Fruit fly (Drosophila melanogaster) whole organism, embryonic: ENCODE results near the gene CG14442.

ENCODE experiments used
- Bgb ChIP-seq: fragments of 200-800 bp; sonication (Bioruptor generic); IDR thresholded peaks from 2 replicates; pipeline ENCODE4 v1.3.6; 2022; ENCODE audit warnings: missing biosample characterization, missing genetic modification characterization; ENCODE audit not compliant: partially characterized antibody
- CG10654 ChIP-seq: fragments of 200-800 bp; sonication (Bioruptor generic); optimal IDR thresholded peaks from 2 replicates; lab custom pipeline; 2016; ENCODE audit warnings: missing biosample characterization, missing genetic modification characterization
- CG10959 ChIP-seq: fragments of 200-800 bp; sonication (Bioruptor generic); IDR thresholded peaks from 2 replicates; pipeline ENCODE4 v1.3.6; 2022; ENCODE audit warnings: missing biosample characterization, missing genetic modification characterization
- CG11085 ChIP-seq: fragments of 200-800 bp; sonication (Bioruptor generic); IDR thresholded peaks from 2 replicates; pipeline ENCODE4 v1.3.6; 2022; ENCODE audit warnings: missing biosample characterization, missing genetic modification characterization
- CG11247 ChIP-seq: fragments of 200-800 bp; sonication (Bioruptor generic); IDR thresholded peaks from 2 replicates; pipeline ENCODE4 v1.3.6; 2022; ENCODE audit warnings: missing biosample characterization, missing genetic modification characterization
- CG11504 ChIP-seq: fragments of 200-800 bp; sonication (Bioruptor generic); optimal IDR thresholded peaks from 3 replicates; lab custom pipeline; 2019; ENCODE audit warnings: missing biosample characterization, mild to moderate bottlenecking, missing genetic modification characterization, moderate library complexity
- CG1603 ChIP-seq: fragments of 200-800 bp; sonication (Bioruptor generic); optimal IDR thresholded peaks from 2 replicates; lab custom pipeline; 2019; ENCODE audit warnings: missing biosample characterization, mild to moderate bottlenecking, missing genetic modification characterization, moderate library complexity
- CG17328 ChIP-seq: fragments of 200-800 bp; sonication (Bioruptor generic); IDR thresholded peaks from 2 replicates; pipeline ENCODE4 v1.3.6; 2022; ENCODE audit warnings: missing biosample characterization, missing genetic modification characterization
- CG17385 ChIP-seq: fragments of 200-800 bp; sonication (Bioruptor generic); optimal IDR thresholded peaks from 3 replicates; lab custom pipeline; 2018; ENCODE audit warnings: missing biosample characterization, mild to moderate bottlenecking, missing genetic modification characterization
- CG17802 ChIP-seq: fragments of 200-800 bp; sonication (Bioruptor generic); optimal IDR thresholded peaks from 2 replicates; lab custom pipeline; 2018; ENCODE audit warnings: missing biosample characterization, mild to moderate bottlenecking, missing genetic modification characterization, moderate library complexity
- CG1792 ChIP-seq: fragments of 200-800 bp; sonication (Bioruptor generic); optimal IDR thresholded peaks from 2 replicates; lab custom pipeline; 2016; ENCODE audit warnings: missing biosample characterization, missing genetic modification characterization
- CG2875 ChIP-seq: fragments of 200-800 bp; sonication (Bioruptor generic); optimal IDR thresholded peaks from 2 replicates; lab custom pipeline; 2017; ENCODE audit warnings: missing biosample characterization, mild to moderate bottlenecking, missing genetic modification characterization, missing genetic modification reagents
- CG31224 ChIP-seq: fragments of 200-800 bp; sonication (Bioruptor generic); IDR thresholded peaks from 2 replicates; pipeline ENCODE4 v1.3.6; 2022; ENCODE audit warnings: missing biosample characterization, missing genetic modification characterization
- CG4328 ChIP-seq: fragments of 200-800 bp; sonication (Bioruptor generic); optimal IDR thresholded peaks from 3 replicates; lab custom pipeline; 2017; ENCODE audit warnings: missing biosample characterization, missing genetic modification reagents, missing genetic modification characterization
- CG6813 ChIP-seq: fragments of 200-800 bp; sonication (Bioruptor generic); optimal IDR thresholded peaks from 2 replicates; lab custom pipeline; 2017; ENCODE audit warnings: missing biosample characterization, missing genetic modification characterization, mild to moderate bottlenecking, moderate library complexity, missing genetic modification reagents
- CG8290 ChIP-seq, 3 experiments: fragments of 200-800 bp; sonication (Bioruptor generic); optimal IDR thresholded peaks; 2 replicates each; lab custom pipeline; 2016 to 2019; ENCODE audit warnings: missing biosample characterization in 3 of 3, missing genetic modification characterization in 3 of 3, mild to moderate bottlenecking in 2 of 3, moderate library complexity in 1 of 3
- CG9932 ChIP-seq: fragments of 200-800 bp; sonication (Bioruptor generic); IDR thresholded peaks from 2 replicates; pipeline ENCODE4 v1.3.6; 2022; ENCODE audit warnings: missing biosample characterization, missing genetic modification characterization
- Dfd ChIP-seq, 2 experiments: fragments of >200 bp; optimal IDR thresholded peaks; 2 replicates each; lab custom pipeline; 2017; ENCODE audit warnings: missing biosample characterization in 2 of 2, missing genetic modification characterization in 2 of 2
- H15 ChIP-seq: fragments of 200-800 bp; sonication (Bioruptor generic); IDR thresholded peaks from 3 replicates; pipeline ENCODE4 v1.3.6; 2022; ENCODE audit warnings: missing biosample characterization, missing genetic modification characterization
- HLHmδ ChIP-seq: fragments of 200-800 bp; sonication (Bioruptor generic); optimal IDR thresholded peaks from 2 replicates; lab custom pipeline; 2018; ENCODE audit warnings: missing biosample characterization, mild to moderate bottlenecking, missing genetic modification characterization, moderate library complexity
- Hmx ChIP-seq: fragments of 200-800 bp; sonication (Bioruptor generic); optimal IDR thresholded peaks from 2 replicates; lab custom pipeline; 2016; ENCODE audit warnings: missing biosample characterization, missing genetic modification characterization
- Kr ChIP-seq: fragments of 200-800 bp; sonication (Bioruptor generic); optimal IDR thresholded peaks from 2 replicates; lab custom pipeline; 2017; ENCODE audit warnings: missing biosample characterization, mild to moderate bottlenecking, missing genetic modification characterization
- Lpt ChIP-seq: fragments of >200 bp; optimal IDR thresholded peaks from 2 replicates; lab custom pipeline; 2018; ENCODE audit warnings: missing biosample characterization, missing genetic modification characterization
- Max ChIP-seq: fragments of 200-800 bp; sonication (Bioruptor generic); optimal IDR thresholded peaks from 2 replicates; lab custom pipeline; 2016; ENCODE audit warnings: missing biosample characterization, mild to moderate bottlenecking, missing genetic modification characterization
- Med ChIP-seq: fragments of 200-800 bp; sonication (Bioruptor generic); peaks from one replicate; lab custom pipeline; 2016; ENCODE audit warnings: missing biosample characterization, missing genetic modification characterization, mild to moderate bottlenecking, inconsistent platforms, moderate library complexity
- Meics ChIP-seq: fragments of 200-800 bp; sonication (Bioruptor generic); optimal IDR thresholded peaks from 2 replicates; lab custom pipeline; 2017; ENCODE audit warnings: missing biosample characterization, mild to moderate bottlenecking, missing genetic modification characterization
- NC2β ChIP-seq: fragments of 200-800 bp; sonication (Bioruptor generic); optimal IDR thresholded peaks from 2 replicates; lab custom pipeline; 2016; ENCODE audit warnings: missing biosample characterization, missing genetic modification characterization
- Oaz ChIP-seq: fragments of 200-800 bp; sonication (Bioruptor generic); IDR thresholded peaks from 2 replicates; pipeline ENCODE4 v1.3.6; 2022; ENCODE audit warnings: missing biosample characterization, missing genetic modification characterization
- Rfx ChIP-seq: fragments of 200-800 bp; sonication (Bioruptor generic); IDR thresholded peaks from 2 replicates; pipeline ENCODE4 v1.3.6; 2022; ENCODE audit warnings: missing biosample characterization, missing genetic modification characterization
- Vsx1 ChIP-seq: fragments of 200-800 bp; sonication (Bioruptor generic); optimal IDR thresholded peaks from 2 replicates; lab custom pipeline; 2017; ENCODE audit warnings: missing biosample characterization, mild to moderate bottlenecking, missing genetic modification characterization, missing genetic modification reagents
- YL-1 ChIP-seq: fragments of 200-800 bp; sonication (Bioruptor generic); optimal IDR thresholded peaks from 3 replicates; lab custom pipeline; 2017; ENCODE audit warnings: missing biosample characterization, mild to moderate bottlenecking, missing genetic modification characterization
- ac ChIP-seq: fragments of 200-800 bp; sonication (Bioruptor generic); optimal IDR thresholded peaks from 3 replicates; lab custom pipeline; 2017; ENCODE audit warnings: missing biosample characterization, mild to moderate bottlenecking, missing genetic modification characterization
- ato ChIP-seq: fragments of 200-800 bp; sonication (Bioruptor generic); IDR thresholded peaks from 2 replicates; pipeline ENCODE4 v1.3.6; 2022; ENCODE audit warnings: missing biosample characterization, missing genetic modification characterization; ENCODE audit not compliant: partially characterized antibody
- bigmax ChIP-seq: fragments of 200-800 bp; sonication (Bioruptor generic); optimal IDR thresholded peaks from 2 replicates; lab custom pipeline; 2018; ENCODE audit warnings: missing biosample characterization, mild to moderate bottlenecking, missing genetic modification characterization
- cwo ChIP-seq: fragments of 200-800 bp; sonication (Bioruptor generic); optimal IDR thresholded peaks from 3 replicates; lab custom pipeline; 2017; ENCODE audit warnings: missing biosample characterization, missing genetic modification characterization, mild to moderate bottlenecking, moderate library complexity, missing genetic modification reagents
- fd102C ChIP-seq: fragments of 200-800 bp; sonication (Bioruptor generic); optimal IDR thresholded peaks from 2 replicates; lab custom pipeline; 2018; ENCODE audit warnings: missing biosample characterization, mild to moderate bottlenecking, missing genetic modification characterization, moderate library complexity
- grau ChIP-seq: fragments of 200-800 bp; optimal IDR thresholded peaks from 3 replicates; lab custom pipeline; 2019; ENCODE audit warnings: missing biosample characterization, mild to moderate bottlenecking, missing genetic modification characterization, moderate library complexity
- gro ChIP-seq: fragments of 200-800 bp; sonication (Bioruptor generic); optimal IDR thresholded peaks from 2 replicates; lab custom pipeline; 2016; ENCODE audit warnings: missing biosample characterization, missing genetic modification characterization
- hbn ChIP-seq: fragments of 200-800 bp; sonication (Bioruptor generic); IDR thresholded peaks from 2 replicates; pipeline ENCODE4 v1.3.6; 2022; ENCODE audit warnings: missing biosample characterization, missing genetic modification characterization; ENCODE audit not compliant: partially characterized antibody
- mam ChIP-seq: fragments of 200-800 bp; sonication (Bioruptor generic); optimal IDR thresholded peaks from 3 replicates; lab custom pipeline; 2016; ENCODE audit warnings: missing biosample characterization, missing genetic modification characterization
- nmo ChIP-seq: fragments of 200-800 bp; sonication (Bioruptor generic); optimal IDR thresholded peaks from 2 replicates; lab custom pipeline; 2018; ENCODE audit warnings: missing biosample characterization, mild to moderate bottlenecking, missing genetic modification characterization, moderate library complexity
- odd ChIP-seq: fragments of 200-800 bp; sonication (Bioruptor generic); optimal IDR thresholded peaks from 2 replicates; lab custom pipeline; 2017; ENCODE audit warnings: missing biosample characterization, mild to moderate bottlenecking, missing genetic modification characterization
- pfk ChIP-seq: fragments of 200-800 bp; sonication (Bioruptor generic); optimal IDR thresholded peaks from 2 replicates; lab custom pipeline; 2018; ENCODE audit warnings: missing biosample characterization, mild to moderate bottlenecking, missing genetic modification characterization, moderate library complexity
- prd ChIP-seq, 3 experiments: fragments of >200 bp in 2 of 3; fragments of 200-800 bp in 1 of 3; sonication (Bioruptor generic) in 1 of 3; optimal IDR thresholded peaks in 2 of 3; IDR thresholded peaks in 1 of 3; 2 replicates in 2 of 3; 3 replicates in 1 of 3; pipeline versions ENCODE4 v1.3.6 to Lab custom; 2017 to 2022; ENCODE audit warnings: missing biosample characterization in 1 of 3, missing genetic modification characterization in 1 of 3
- pros ChIP-seq: fragments of 200-800 bp; sonication (Bioruptor generic); optimal IDR thresholded peaks from 3 replicates; lab custom pipeline; 2019; ENCODE audit warnings: missing biosample characterization, mild to moderate bottlenecking, missing genetic modification characterization, moderate library complexity
- tgo ChIP-seq: fragments of 200-800 bp; sonication (Bioruptor generic); IDR thresholded peaks from 3 replicates; pipeline ENCODE4 v1.3.6; 2022; ENCODE audit warnings: missing biosample characterization, missing genetic modification characterization
- tna ChIP-seq: fragments of 200-800 bp; sonication (Bioruptor generic); IDR thresholded peaks from 2 replicates; pipeline ENCODE4 v1.3.6; 2022; ENCODE audit warnings: missing biosample characterization, missing genetic modification characterization; ENCODE audit not compliant: partially characterized antibody
- vfl ChIP-seq: fragments of 200-800 bp; sonication (Bioruptor generic); optimal IDR thresholded peaks from 2 replicates; lab custom pipeline; 2016; ENCODE audit warnings: missing biosample characterization, missing genetic modification characterization

Gene CG14442

dm6 chrX:6699255-6699885 is 4.6 kb upstream of the CG14442 start, which contains the start of gene CG14441 (continued):
- TF ChIP-seq Max (GFP tag; lab: Kevin White, UChicago) (peak; percentile 43), NC2β (no peak), bigmax (GFP tag; lab: Kevin White, UChicago) (no peak), pros (no peak), prd (optimal IDR thresholded peaks at IDR 0.05; lab: Kevin White, UChicago) (no peak), prd (GFP tag; IDR thresholded peaks at IDR 0.05; lab: Robert Waterston, UW) (no peak), odd (GFP tag; lab: Kevin White, UChicago) (peak; percentile 73), CG17802 (tag; lab: Kevin White, UChicago) (no peak), CG31224 (GFP tag; lab: Robert Waterston, UW) (0 out of 2 replicates have a peak, but pooled peaks have one; percentile 17), grau (tag; lab: Kevin White, UChicago) (peak; percentile 65), mam (peak; percentile 37), vfl (GFP tag; lab: Kevin White, UChicago) (peak; percentile 34), CG17385 (peak; percentile 57), Meics (GFP tag; lab: Kevin White, UChicago) (peak; percentile 65), Hmx (GFP tag; lab: Kevin White, UChicago) (no peak), Vsx1 (GFP tag; lab: Kevin White, UChicago) (no peak), CG10654 (no peak), pfk (GFP tag; lab: Kevin White, UChicago) (peak; percentile 65), HLHmδ (GFP tag; lab: Kevin White, UChicago) (peak; percentile 42), Oaz (GFP tag; lab: Robert Waterston, UW) (no peak), CG10959 (GFP tag; lab: Robert Waterston, UW) (no peak), CG1603 (peak; percentile 32), Kr (GFP tag; lab: Kevin White, UChicago) (no peak), CG8290 (GFP tag; optimal IDR thresholded peaks at IDR 0.05; lab: Kevin White, UChicago) (no peak), CG8290 (tag; optimal IDR thresholded peaks at IDR 0.05; lab: Kevin White, UChicago) (peak; percentile 1 to 55), Dfd (GFP tag; optimal IDR thresholded peaks at IDR 0.05; lab: Kevin White, UChicago) (no peak), nmo (peak; percentile 38), hbn (peak; percentile 99), ac (GFP tag; lab: Kevin White, UChicago) (peak; percentile 1), fd102C (no peak), gro (peak; percentile 71), CG11504 (tag; lab: Kevin White, UChicago) (peak; percentile 42), Lpt (no peak), tna (peak; percentile 95), cwo (GFP tag; lab: Kevin White, UChicago) (peak; percentile 63), CG4328 (peak; percentile 26), CG11247 (GFP tag; lab: Robert Waterston, UW) (no peak), tgo (GFP tag; lab: Robert Waterston, UW) (no peak), Bgb (GFP tag; lab: Robert Waterston, UW) (peak; percentile 95), CG17328 (GFP tag; lab: Robert Waterston, UW) (no peak), CG6813 (GFP tag; lab: Kevin White, UChicago) (peak; percentile 34), CG1792 (GFP tag; lab: Kevin White, UChicago) (peak; percentile 0), ato (GFP tag; lab: Robert Waterston, UW) (peak; percentile 92), CG11085 (GFP tag; lab: Robert Waterston, UW) (no peak), YL-1 (no peak), Med (GFP tag; lab: Kevin White, UChicago) (peak; percentile 94), Rfx (peak; percentile 53), H15 (GFP tag; lab: Robert Waterston, UW) (no peak), CG2875 (GFP tag; lab: Kevin White, UChicago) (no peak), CG9932 (GFP tag; lab: Robert Waterston, UW) (peak; percentile 43)
